Worm (Caenorhabditis elegans) whole organism, late embryonic: Measurements from ENCODE around the gene par-2.
A peak's percentile ranks its signal among the peaks of the same experiment; 100 is the strongest.

ENCODE experiments used
- ama-1 ChIP-seq: fragments of 150-350 bp; optimal IDR thresholded peaks from 2 replicates; lab custom pipeline; 2014
- ceh-19 ChIP-seq: fragments of 200-800 bp; sonication (Bioruptor generic); optimal IDR thresholded peaks from 2 replicates; lab custom pipeline; 2018; ENCODE audit warnings: mild to moderate bottlenecking, missing genetic modification characterization, missing compliant biosample characterization
- ceh-24 ChIP-seq: sonication (generic microtip); optimal IDR thresholded peaks from 2 replicates; lab custom pipeline; 2016; ENCODE audit warnings: mild to moderate bottlenecking, missing genetic modification characterization, missing compliant biosample characterization
- ceh-48 ChIP-seq: sonication (generic microtip); optimal IDR thresholded peaks from 2 replicates; lab custom pipeline; 2016; ENCODE audit warnings: missing genetic modification characterization, inconsistent platforms, missing compliant biosample characterization
- che-1 ChIP-seq: sonication (generic microtip); optimal IDR thresholded peaks from 2 replicates; lab custom pipeline; 2016; ENCODE audit warnings: mild to moderate bottlenecking, missing genetic modification characterization, missing compliant biosample characterization
- dve-1 ChIP-seq: sonication (generic microtip); optimal IDR thresholded peaks from 2 replicates; lab custom pipeline; 2017; ENCODE audit warnings: antibody characterized with exemption, mild to moderate bottlenecking, missing genetic modification characterization, missing compliant biosample characterization
- elt-2 ChIP-seq: sonication (generic microtip); optimal IDR thresholded peaks from 2 replicates; lab custom pipeline; 2016; ENCODE audit warnings: missing genetic modification reagents, missing genetic modification characterization, missing compliant biosample characterization
- elt-4 ChIP-seq: sonication (generic microtip); optimal IDR thresholded peaks from 2 replicates; lab custom pipeline; 2016; ENCODE audit warnings: missing genetic modification characterization, missing compliant biosample characterization
- fkh-10 ChIP-seq: fragments of 150-350 bp; optimal IDR thresholded peaks from 2 replicates; lab custom pipeline; 2014; ENCODE audit warnings: missing biosample characterization, missing genetic modification reagents, missing genetic modification characterization
- fkh-6 ChIP-seq: sonication (generic microtip); optimal IDR thresholded peaks from 2 replicates; lab custom pipeline; 2016; ENCODE audit warnings: missing genetic modification characterization, missing compliant biosample characterization
- gmeb-2 ChIP-seq: sonication (generic microtip); optimal IDR thresholded peaks from 2 replicates; lab custom pipeline; 2016; ENCODE audit warnings: missing genetic modification characterization, inconsistent platforms, missing compliant biosample characterization
- hlh-15 ChIP-seq: sonication (generic microtip); optimal IDR thresholded peaks from 2 replicates; lab custom pipeline; 2016; ENCODE audit warnings: missing genetic modification characterization, missing compliant biosample characterization
- hlh-30 ChIP-seq: sonication (generic microtip); optimal IDR thresholded peaks from 2 replicates; lab custom pipeline; 2017; ENCODE audit warnings: antibody characterized with exemption, missing genetic modification characterization, missing compliant biosample characterization; ENCODE audit not compliant: insufficient read depth
- hlh-6 ChIP-seq: sonication (generic microtip); optimal IDR thresholded peaks from 2 replicates; lab custom pipeline; 2016; ENCODE audit warnings: missing genotype, missing genetic modification characterization, missing compliant biosample characterization
- hlh-8 ChIP-seq: sonication (generic microtip); optimal IDR thresholded peaks from 2 replicates; lab custom pipeline; 2016; ENCODE audit warnings: missing genotype, missing genetic modification characterization, missing compliant biosample characterization
- lim-6 ChIP-seq: sonication (generic microtip); optimal IDR thresholded peaks from 2 replicates; lab custom pipeline; 2016; ENCODE audit warnings: missing genetic modification characterization, missing compliant biosample characterization
- mec-3 ChIP-seq: sonication (generic microtip); optimal IDR thresholded peaks from 2 replicates; lab custom pipeline; 2016; ENCODE audit warnings: borderline replicate concordance, missing genetic modification characterization, missing compliant biosample characterization
- nfya-1 ChIP-seq: sonication (generic microtip); optimal IDR thresholded peaks from 2 replicates; lab custom pipeline; 2017; ENCODE audit warnings: missing genetic modification characterization, mild to moderate bottlenecking, missing compliant biosample characterization, antibody characterized with exemption, moderate library complexity
- npax-4 ChIP-seq: sonication (generic microtip); optimal IDR thresholded peaks from 2 replicates; lab custom pipeline; 2016; ENCODE audit warnings: missing genetic modification characterization, missing compliant biosample characterization
- pag-3 ChIP-seq: sonication (generic microtip); optimal IDR thresholded peaks from 2 replicates; lab custom pipeline; 2016; ENCODE audit warnings: missing compliant biosample characterization, missing genetic modification characterization, borderline replicate concordance
- pat-9 ChIP-seq: fragments of 200-800 bp; sonication (Bioruptor generic); optimal IDR thresholded peaks from 2 replicates; lab custom pipeline; 2018; ENCODE audit warnings: mild to moderate bottlenecking, missing genetic modification characterization, moderate library complexity, missing compliant biosample characterization
- pha-2 ChIP-seq: sonication (generic microtip); optimal IDR thresholded peaks from 2 replicates; lab custom pipeline; 2017; ENCODE audit warnings: mild to moderate bottlenecking, missing genetic modification characterization, missing compliant biosample characterization
- ref-2 ChIP-seq: sonication (generic microtip); optimal IDR thresholded peaks from 2 replicates; lab custom pipeline; 2016; ENCODE audit warnings: missing genetic modification characterization, missing compliant biosample characterization
- sdc-2 ChIP-seq: sonication (generic microtip); optimal IDR thresholded peaks from 2 replicates; lab custom pipeline; 2016; ENCODE audit warnings: missing genotype, missing genetic modification characterization, missing compliant biosample characterization
- sox-2 ChIP-seq: fragments of 200-800 bp; sonication (Bioruptor generic); IDR thresholded peaks from 2 replicates; pipeline ENCODE4 v1.3.6; 2022; ENCODE audit warnings: missing genetic modification reagents, missing genetic modification characterization, missing compliant biosample characterization
- sox-4 ChIP-seq: sonication (generic microtip); optimal IDR thresholded peaks from 2 replicates; lab custom pipeline; 2017; ENCODE audit warnings: mild to moderate bottlenecking, missing genetic modification characterization, inconsistent platforms, missing compliant biosample characterization
- tbx-2 ChIP-seq: sonication (generic microtip); optimal IDR thresholded peaks from 2 replicates; lab custom pipeline; 2016; ENCODE audit warnings: missing genetic modification characterization, missing compliant biosample characterization
- unc-3 ChIP-seq, 2 experiments: fragments of 200-800 bp in 1 of 2; sonication (Bioruptor generic) in 1 of 2; sonication (generic microtip) in 1 of 2; conservative IDR thresholded peaks in 1 of 2; optimal IDR thresholded peaks in 1 of 2; 2 replicates each; pipeline versions ENCODE4 v1.3.6 to Lab custom; 2016 to 2022; ENCODE audit warnings: missing compliant biosample characterization in 2 of 2, missing genetic modification characterization in 2 of 2, missing genetic modification reagents in 1 of 2

The par-2 gene

ce11 chrIII:1051877-1052276, 29.3 kb upstream of the par-2 start:
- TF ChIP-seq mec-3 (peak; percentile 35), ceh-19 (GFP tag; lab: Kevin White, UChicago) (no peak)
- TF ChIP-seq, all 69 proteins: peak for 1

- TF ChIP-seq pha-2 (tag; lab: Kevin White, UChicago) (no peak), dve-1 (tag; lab: Kevin White, UChicago) (peak; percentile 97)
These were observed 28.9 kb upstream of the par-2 start for ce11 chrIII:1052291-1052690.

DNA sequence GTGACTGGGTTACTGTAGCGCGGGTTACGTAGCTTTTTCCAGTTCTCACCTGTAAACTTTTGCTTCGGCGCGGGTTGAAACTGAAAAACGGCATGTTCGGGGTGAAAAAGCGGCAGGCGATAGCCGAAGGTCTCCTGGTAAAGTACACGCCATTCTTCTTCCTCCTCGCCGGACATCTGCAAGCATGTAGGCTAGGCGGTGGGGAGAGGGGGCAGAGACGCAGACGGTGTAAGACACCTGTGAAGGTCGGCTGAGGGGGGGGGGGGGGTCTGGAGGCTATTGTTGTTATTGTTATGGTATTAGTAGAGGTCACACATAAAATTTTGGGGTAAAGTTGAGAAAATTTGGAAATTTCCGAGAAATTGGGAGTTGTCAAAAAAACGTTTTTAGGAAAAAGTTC, 28.1 kb upstream of the par-2 start, which contains the start of gene fbxo-11.2:
TSS of gene fbxo-11.2 (minus strand) at position 176 of the 400 bp plus-strand sequence.
- TF ChIP-seq sox-2 (GFP tag; lab: Robert Waterston, UW) (peak; percentile 57), che-1 (tag; lab: Kevin White, UChicago) (no peak), ceh-19 (GFP tag; lab: Kevin White, UChicago) (peak; percentile 2)

DNA sequence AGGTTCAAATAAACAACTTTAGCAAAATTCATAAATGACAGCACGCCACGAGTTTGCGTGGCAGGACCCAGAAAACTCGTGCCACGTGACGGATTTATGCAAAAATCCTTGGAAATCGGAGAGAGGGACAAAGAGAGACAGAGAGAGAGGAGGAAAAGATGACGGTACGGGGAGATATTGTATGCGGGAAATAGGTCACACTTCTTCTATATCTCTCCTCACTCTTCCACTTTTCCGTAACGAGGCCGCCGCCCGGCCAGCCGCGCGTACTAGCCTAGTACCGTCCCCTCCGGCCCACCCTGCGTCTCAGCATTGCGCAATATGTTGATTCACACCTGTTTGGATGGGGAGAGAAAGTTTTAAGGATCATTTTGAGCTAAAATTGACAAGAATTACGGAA, 27.1 kb upstream of the par-2 start:
- TF ChIP-seq tbx-2 (peak; percentile 45), sox-4 (tag; lab: Kevin White, UChicago) (no peak), nfya-1 (tag; lab: Kevin White, UChicago) (peak; percentile 39), hlh-30 (peak; percentile 75), fkh-6 (tag; lab: Kevin White, UChicago) (no peak), ref-2 (tag; lab: Kevin White, UChicago) (peak; percentile 47), unc-3 (GFP tag; conservative IDR thresholded peaks at IDR 0.05; lab: Robert Waterston, UW) (no peak), unc-3 (tag; optimal IDR thresholded peaks at IDR 0.05; lab: Kevin White, UChicago) (no peak)

DNA sequence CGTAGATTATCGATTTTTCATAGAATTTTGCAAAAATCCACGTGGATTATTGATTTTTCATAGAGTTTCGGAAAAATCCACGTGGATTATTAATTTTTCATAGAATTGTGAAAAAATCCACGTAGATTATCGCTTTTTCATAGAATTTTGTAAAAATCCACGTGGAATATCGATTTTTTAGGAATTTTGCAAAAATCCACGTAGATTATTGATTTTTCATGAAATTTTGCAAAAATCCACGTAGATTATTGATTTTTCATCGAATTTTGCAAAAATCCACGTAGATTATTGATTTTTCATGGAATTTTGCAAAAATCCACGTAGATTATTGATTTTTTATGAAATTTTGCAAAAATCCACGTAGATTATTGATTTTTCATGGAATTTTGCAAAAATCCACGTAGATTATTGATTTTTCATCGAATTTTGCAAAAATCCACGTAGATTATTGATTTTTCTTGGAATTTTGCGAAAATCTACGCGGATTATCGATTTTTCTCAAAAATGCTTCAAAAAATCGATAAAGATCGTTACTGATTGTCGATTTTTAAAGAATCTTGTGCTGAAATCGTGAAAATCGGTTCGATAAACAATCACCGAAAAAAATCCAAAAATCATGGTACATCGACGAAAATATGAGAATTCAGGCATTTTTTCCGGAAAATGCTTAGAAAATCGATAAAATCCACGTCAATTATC, 24.1 kb upstream of the par-2 start:
- peak; percentile 18 for TF ChIP-seq ceh-48 (tag; lab: Kevin White, UChicago)

- peak; percentile 66 for TF ChIP-seq ceh-48 (tag; lab: Kevin White, UChicago)
- TF ChIP-seq ama-1 (lab: Kevin White, UChicago), result no peak
- no peak for TF ChIP-seq lim-6 (tag; lab: Kevin White, UChicago)
- no peak for TF ChIP-seq sdc-2
- TF ChIP-seq pat-9, result no peak
- no peak for TF ChIP-seq pag-3
- TF ChIP-seq elt-4 (tag; lab: Kevin White, UChicago), result no peak
- TF ChIP-seq npax-4 (tag; lab: Kevin White, UChicago), result no peak
- TF ChIP-seq, all 69 proteins: peak for 1
These were observed 23.1 kb upstream of the par-2 start for ce11 chrIII:1058074-1058473.

DNA sequence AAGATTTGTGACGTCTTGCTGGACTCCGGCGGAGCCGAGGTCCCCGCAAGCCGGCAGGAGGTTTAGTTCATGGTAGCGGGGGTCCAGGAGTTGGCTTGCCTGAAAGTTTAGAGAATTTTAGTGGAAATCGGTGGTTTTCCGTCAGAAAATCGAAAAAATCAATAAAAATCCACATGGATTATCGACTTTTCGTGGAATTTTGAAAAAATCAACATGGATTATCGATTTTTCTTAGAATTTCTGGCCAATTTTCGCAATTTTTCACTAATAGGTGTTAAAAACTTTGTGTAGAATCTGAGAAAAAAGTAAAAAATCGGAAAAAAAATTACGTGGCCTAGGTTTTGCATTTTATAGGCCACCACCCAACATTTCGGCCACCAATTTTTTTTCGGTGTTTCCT, 22.3 kb upstream of the par-2 start:
- no peak for TF ChIP-seq hlh-6 (tag; lab: Kevin White, UChicago)
- peak; percentile 8 for TF ChIP-seq ceh-48 (tag; lab: Kevin White, UChicago)
- no peak for TF ChIP-seq pag-3
- TF ChIP-seq ama-1 (lab: Kevin White, UChicago), result no peak
- TF ChIP-seq ceh-24 (tag; lab: Kevin White, UChicago), result no peak
- TF ChIP-seq hlh-8, result no peak
- TF ChIP-seq gmeb-2 (tag; lab: Kevin White, UChicago), result no peak
- TF ChIP-seq elt-2 (tag; lab: Kevin White, UChicago), result no peak
- TF ChIP-seq dve-1 (tag; lab: Kevin White, UChicago), result no peak
- TF ChIP-seq, all 69 proteins: peak for 1

DNA sequence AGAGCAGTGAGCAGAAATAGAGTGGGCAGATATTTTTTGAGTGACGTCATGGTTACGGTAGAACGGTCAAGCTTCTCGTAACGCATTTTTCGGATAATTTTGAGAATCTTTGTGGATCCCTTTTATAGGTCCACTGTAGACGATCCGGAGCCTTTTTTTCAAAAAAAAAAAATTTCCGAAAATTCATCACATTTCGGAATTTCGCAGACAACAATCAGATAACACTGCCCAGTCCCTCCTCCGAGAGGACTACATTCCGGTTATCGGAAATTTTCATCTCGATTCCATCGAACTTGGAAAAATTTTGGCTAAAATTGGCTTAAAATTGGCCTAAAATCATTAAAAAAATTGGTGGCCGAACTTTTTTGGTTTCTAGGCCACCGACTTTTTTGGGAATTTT, 21.2 kb upstream of the par-2 start, which contains the start of gene BE0003N10.6:
TSS of gene BE0003N10.6 (minus strand) at position 101 of the 400 bp plus-strand sequence.
- no peak for TF ChIP-seq hlh-15 (tag; lab: Kevin White, UChicago)
- no peak for TF ChIP-seq fkh-10 (GFP tag; lab: Kevin White, UChicago)
